Fruit fly (Drosophila melanogaster): ENCODE data around the gene KdelR.

dm6 chr2L:10470211-10470610, 43.5 kb downstream of the KdelR start:
- no peak for TF ChIP-seq bab1 (GFP tag; optimal IDR thresholded peaks at IDR 0.05)
- TF ChIP-seq CG11617 (GFP tag; optimal IDR thresholded peaks at IDR 0.05): no peak
- no peak for TF ChIP-seq cic (GFP tag; optimal IDR thresholded peaks at IDR 0.05)
- TF ChIP-seq toe (GFP tag; optimal IDR thresholded peaks at IDR 0.05): no peak
- no peak for TF ChIP-seq Clk (GFP tag; optimal IDR thresholded peaks at IDR 0.05)
- TF ChIP-seq CG7101 (tag; optimal IDR thresholded peaks at IDR 0.05): no peak
- no peak for TF ChIP-seq tj (GFP tag; optimal IDR thresholded peaks at IDR 0.05)
- no peak for TF ChIP-seq ovo (GFP tag; optimal IDR thresholded peaks at IDR 0.05)
- no peak for TF ChIP-seq Hr96 (GFP tag; optimal IDR thresholded peaks at IDR 0.05)
- no peak for TF ChIP-seq kay (GFP tag; ENCODE audit: borderline replicate concordance)
- no peak for TF ChIP-seq cnc (optimal IDR thresholded peaks at IDR 0.05)
- TF ChIP-seq CG7045 (GFP tag; optimal IDR thresholded peaks at IDR 0.05): no peak
- no peak for TF ChIP-seq pad (GFP tag; optimal IDR thresholded peaks at IDR 0.05)
- no peak for TF ChIP-seq Crg-1 (GFP tag; optimal IDR thresholded peaks at IDR 0.05)

Data from whole organism, adult.